Fruit fly (Drosophila melanogaster) whole organism, adult: Measurements from ENCODE around the gene CG14657.

Source experiments
- CG33017 ChIP-seq: fragments of 200-800 bp; sonication (Bioruptor generic); optimal IDR thresholded peaks from 2 replicates; lab custom pipeline; 2018; ENCODE audit warnings: missing biosample characterization, mild to moderate bottlenecking, missing genetic modification characterization, moderate library complexity
- CG5204 ChIP-seq: fragments of 200-800 bp; sonication (Bioruptor generic); optimal IDR thresholded peaks from 2 replicates; lab custom pipeline; 2016; ENCODE audit warnings: missing biosample characterization, missing genetic modification characterization

- TF ChIP-seq CG5204 (no peak), CG33017 (tag; lab: Kevin White, UChicago) (no peak)
Measured at dm6 chr3R:4811936-4812534, 9.2 kb downstream of the CG14657 start, which contains the start of the genes Hus1-like and ctrip.
